Worm (Caenorhabditis elegans) whole organism, L1 larva: ENCODE results near the gene C55A6.1.

ENCODE experiments used
- Y116A8C.19 ChIP-seq: sonication (generic microtip); optimal IDR thresholded peaks from 2 replicates; lab custom pipeline; 2016; ENCODE audit warnings: missing compliant biosample characterization, missing genetic modification characterization, borderline replicate concordance
- alr-1 ChIP-seq: fragments of 200-800 bp; sonication (Bioruptor generic); optimal IDR thresholded peaks from 2 replicates; lab custom pipeline; 2018; ENCODE audit warnings: borderline replicate concordance, mild to moderate bottlenecking, missing genetic modification characterization, missing compliant biosample characterization
- ama-1 ChIP-seq: fragments of 150-350 bp; optimal IDR thresholded peaks from 2 replicates; lab custom pipeline; 2014
- ceh-63 ChIP-seq: fragments of 200-800 bp; sonication (Bioruptor generic); optimal IDR thresholded peaks from 2 replicates; lab custom pipeline; 2018; ENCODE audit warnings: mild to moderate bottlenecking, missing genetic modification characterization, missing compliant biosample characterization
- ceh-8 ChIP-seq: fragments of 200-800 bp; sonication (Bioruptor generic); optimal IDR thresholded peaks from 2 replicates; lab custom pipeline; 2018; ENCODE audit warnings: mild to moderate bottlenecking, missing genetic modification characterization, moderate library complexity, missing compliant biosample characterization
- ceh-90 ChIP-seq: sonication (generic microtip); optimal IDR thresholded peaks from 2 replicates; lab custom pipeline; 2016; ENCODE audit warnings: missing genetic modification characterization, missing compliant biosample characterization
- ces-1 ChIP-seq: fragments of 150-350 bp; optimal IDR thresholded peaks from 2 replicates; lab custom pipeline; 2014; ENCODE audit warnings: missing biosample characterization, missing genetic modification reagents, missing genetic modification characterization
- efl-1 ChIP-seq, 4 experiments: fragments of 150-350 bp; optimal IDR thresholded peaks in 3 of 4; peaks in 1 of 4; 1 replicate in 1 of 4; 2 replicates in 3 of 4; lab custom pipeline; 2014; ENCODE audit warnings: missing biosample characterization in 2 of 4, missing genetic modification characterization in 2 of 4, missing genetic modification reagents in 2 of 4
- egl-13 ChIP-seq: sonication (generic microtip); optimal IDR thresholded peaks from 2 replicates; lab custom pipeline; 2016; ENCODE audit warnings: missing genotype, missing genetic modification reagents, missing genetic modification characterization, missing compliant biosample characterization
- egl-27 ChIP-seq, 2 experiments: fragments of 150-350 bp in 1 of 2; sonication (generic microtip); optimal IDR thresholded peaks; 3 replicates each; lab custom pipeline; 2017 to 2018; ENCODE audit warnings: missing biosample characterization in 2 of 2, missing genetic modification characterization in 2 of 2, missing genetic modification reagents in 2 of 2
- ets-5 ChIP-seq: fragments of 200-800 bp; sonication (Bioruptor generic); IDR thresholded peaks from 2 replicates; pipeline ENCODE4 v1.3.6; 2022; ENCODE audit warnings: missing genetic modification characterization, missing compliant biosample characterization
- grh-1 ChIP-seq: fragments of 200-800 bp; sonication (Bioruptor generic); IDR thresholded peaks from 2 replicates; pipeline ENCODE4 v1.3.6; 2022; ENCODE audit warnings: missing genetic modification reagents, missing genetic modification characterization, missing compliant biosample characterization
- hlh-17 ChIP-seq: fragments of 200-800 bp; sonication (Bioruptor generic); optimal IDR thresholded peaks from 2 replicates; lab custom pipeline; 2018; ENCODE audit warnings: missing genetic modification characterization, mild to moderate bottlenecking, missing compliant biosample characterization, moderate library complexity, borderline replicate concordance
- hpl-2 ChIP-seq: fragments of 150-350 bp; optimal IDR thresholded peaks from 2 replicates; lab custom pipeline; 2014; ENCODE audit warnings: missing biosample characterization, missing genetic modification reagents, missing genetic modification characterization
- lin-14 ChIP-seq: fragments of 200-800 bp; sonication (Bioruptor generic); optimal IDR thresholded peaks from 2 replicates; lab custom pipeline; 2018; ENCODE audit warnings: mild to moderate bottlenecking, missing genetic modification characterization, moderate library complexity, missing compliant biosample characterization
- lin-35 ChIP-seq, 2 experiments: fragments of 150-350 bp; optimal IDR thresholded peaks; 2 replicates each; lab custom pipeline; 2014; ENCODE audit warnings: missing biosample characterization in 2 of 2, missing genetic modification characterization in 2 of 2, missing genetic modification reagents in 2 of 2
- lin-39 ChIP-seq: fragments of 150-350 bp; optimal IDR thresholded peaks from 2 replicates; lab custom pipeline; 2014; ENCODE audit warnings: missing biosample characterization, missing genetic modification reagents, missing genetic modification characterization
- mab-9 ChIP-seq: fragments of 200-800 bp; sonication (Bioruptor generic); IDR thresholded peaks from 2 replicates; pipeline ENCODE4 v1.3.6; 2022; ENCODE audit warnings: missing genetic modification reagents, missing genetic modification characterization, missing compliant biosample characterization
- mef-2 ChIP-seq: fragments of 150-350 bp; optimal IDR thresholded peaks from 2 replicates; lab custom pipeline; 2014; ENCODE audit warnings: missing biosample characterization, missing genetic modification characterization
- mep-1 ChIP-seq: fragments of 150-350 bp; optimal IDR thresholded peaks from 2 replicates; lab custom pipeline; 2014; ENCODE audit warnings: missing biosample characterization, missing genetic modification characterization
- nhr-12 ChIP-seq: sonication (generic microtip); optimal IDR thresholded peaks from 2 replicates; lab custom pipeline; 2017; ENCODE audit warnings: missing biosample characterization, missing genetic modification characterization
- nhr-20 ChIP-seq: sonication (generic microtip); optimal IDR thresholded peaks from 2 replicates; lab custom pipeline; 2016; ENCODE audit warnings: mild to moderate bottlenecking, missing genetic modification characterization, missing compliant biosample characterization
- nhr-237 ChIP-seq: fragments of 150-350 bp; optimal IDR thresholded peaks from 2 replicates; lab custom pipeline; 2014; ENCODE audit warnings: missing biosample characterization, missing genetic modification characterization
- nhr-47 ChIP-seq: sonication (generic microtip); optimal IDR thresholded peaks from 2 replicates; lab custom pipeline; 2016; ENCODE audit warnings: mild to moderate bottlenecking, missing genetic modification characterization, moderate library complexity, missing compliant biosample characterization
- nhr-71 ChIP-seq: sonication (generic microtip); optimal IDR thresholded peaks from 2 replicates; lab custom pipeline; 2016; ENCODE audit warnings: mild to moderate bottlenecking, missing genetic modification characterization, moderate library complexity, missing compliant biosample characterization
- nhr-76 ChIP-seq: sonication (generic microtip); optimal IDR thresholded peaks from 2 replicates; lab custom pipeline; 2017; ENCODE audit warnings: missing biosample characterization, missing genetic modification characterization
- nhr-84 ChIP-seq: sonication (generic microtip); optimal IDR thresholded peaks from 2 replicates; lab custom pipeline; 2017; ENCODE audit warnings: missing biosample characterization, missing genetic modification characterization
- nhr-85 ChIP-seq: sonication (generic microtip); peaks from one replicate; lab custom pipeline; 2016; ENCODE audit warnings: missing genetic modification characterization, inconsistent platforms, missing compliant biosample characterization
- nhr-90 ChIP-seq: sonication (generic microtip); optimal IDR thresholded peaks from 2 replicates; lab custom pipeline; 2016; ENCODE audit warnings: mild to moderate bottlenecking, missing genetic modification characterization, missing compliant biosample characterization; ENCODE audit not compliant: poor library complexity
- pax-3 ChIP-seq: fragments of 200-800 bp; sonication (Bioruptor generic); optimal IDR thresholded peaks from 2 replicates; lab custom pipeline; 2018; ENCODE audit warnings: mild to moderate bottlenecking, missing genetic modification characterization, moderate library complexity, missing compliant biosample characterization
- snpc-4 ChIP-seq: fragments of 150-350 bp; optimal IDR thresholded peaks from 2 replicates; lab custom pipeline; 2014; ENCODE audit warnings: missing biosample characterization, missing genetic modification characterization
- sox-4 ChIP-seq: sonication (generic microtip); optimal IDR thresholded peaks from 2 replicates; lab custom pipeline; 2016; ENCODE audit warnings: missing genetic modification characterization, missing compliant biosample characterization
- swsn-7 ChIP-seq: sonication (generic microtip); optimal IDR thresholded peaks from 2 replicates; lab custom pipeline; 2016; ENCODE audit warnings: missing genetic modification characterization, missing compliant biosample characterization
- tbx-2 ChIP-seq: sonication (generic microtip); optimal IDR thresholded peaks from 2 replicates; lab custom pipeline; 2016; ENCODE audit warnings: missing genetic modification characterization, missing compliant biosample characterization
- tlp-1 ChIP-seq: fragments of 150-350 bp; optimal IDR thresholded peaks from 2 replicates; lab custom pipeline; 2014; ENCODE audit warnings: missing biosample characterization, missing genetic modification characterization
- unc-130 ChIP-seq: fragments of 150-350 bp; optimal IDR thresholded peaks from 2 replicates; lab custom pipeline; 2017; ENCODE audit warnings: missing biosample characterization, missing genetic modification characterization, inconsistent platforms
- unc-62 ChIP-seq: fragments of 150-350 bp; optimal IDR thresholded peaks from 2 replicates; lab custom pipeline; 2014; ENCODE audit warnings: missing biosample characterization, missing genetic modification reagents, missing genetic modification characterization
- unc-86 ChIP-seq: sonication (generic microtip); optimal IDR thresholded peaks from 2 replicates; lab custom pipeline; 2016; ENCODE audit warnings: missing genetic modification characterization, missing compliant biosample characterization
- unc-98 ChIP-seq: fragments of 200-800 bp; sonication (Bioruptor generic); IDR thresholded peaks from 2 replicates; pipeline ENCODE4 v1.3.6; 2022; ENCODE audit warnings: missing genetic modification characterization, missing compliant biosample characterization

The C55A6.1 gene

ce11 chrV:11521448-11521847, 16.7 kb upstream of the C55A6.1 start, which contains the start of gene pafo-1 (continued):
- TF ChIP-seq ceh-63 (GFP tag; lab: Kevin White, UChicago) (no peak), nhr-90 (tag; lab: Kevin White, UChicago) (peak; percentile 93), hlh-17 (GFP tag; lab: Kevin White, UChicago) (no peak), tbx-2 (tag; lab: Kevin White, UChicago) (peak; percentile 92), lin-39 (peak; percentile 91), efl-1 (optimal IDR thresholded peaks at IDR 0.05; lab: Kevin White, UChicago) (peak; percentile 98 to 99), efl-1 (GFP tag; optimal IDR thresholded peaks at IDR 0.05 in 1 of 2; lab: Kevin White, UChicago) (peak; percentile 99 to 100), mab-9 (peak; percentile 67), lin-14 (peak; percentile 84), nhr-84 (tag; lab: Kevin White, UChicago) (no peak), ceh-90 (tag; lab: Kevin White, UChicago) (peak; percentile 36), egl-13 (tag; lab: Kevin White, UChicago) (peak; percentile 77), nhr-71 (peak; percentile 95), alr-1 (tag; lab: Kevin White, UChicago) (no peak), tlp-1 (tag; lab: Kevin White, UChicago) (no peak), egl-27 (tag; optimal IDR thresholded peaks at IDR 0.05; lab: Kevin White, UChicago) (peak in 1 of 2 experiments; percentile 43), mef-2 (peak; percentile 65), nhr-12 (no peak), lin-35 (GFP tag; optimal IDR thresholded peaks at IDR 0.05; lab: Kevin White, UChicago) (peak; percentile 99), sox-4 (tag; lab: Kevin White, UChicago) (peak; percentile 81), snpc-4 (tag; lab: Kevin White, UChicago) (peak; percentile 83), unc-130 (tag; lab: Kevin White, UChicago) (peak; percentile 91), swsn-7 (tag; lab: Kevin White, UChicago) (peak; percentile 90), ces-1 (GFP tag; lab: Kevin White, UChicago) (no peak), unc-62 (no peak), ceh-8 (peak; percentile 92), hpl-2 (GFP tag; lab: Kevin White, UChicago) (no peak), ama-1 (lab: Kevin White, UChicago) (peak; percentile 13), unc-86 (tag; lab: Kevin White, UChicago) (peak; percentile 89), nhr-237 (tag; lab: Kevin White, UChicago) (peak; percentile 35), pax-3 (peak; percentile 62), grh-1 (peak; percentile 93)

ce11 chrV:11520215-11520614, 15.4 kb upstream of the C55A6.1 start, which contains the start of the genes C55A6.11 and C55A6.7:
TSS of gene C55A6.11 (plus strand) at chrV:11520515.
TSS of gene C55A6.7 (minus strand) at chrV:11520530.
- no peak for TF ChIP-seq tlp-1 (tag; lab: Kevin White, UChicago)
- TF ChIP-seq mep-1 (tag; lab: Kevin White, UChicago), result no peak
- no peak for TF ChIP-seq nhr-85 (tag; lab: Kevin White, UChicago)
- TF ChIP-seq ets-5 (GFP tag; lab: Robert Waterston, UW), result no peak
- TF ChIP-seq ceh-90 (tag; lab: Kevin White, UChicago), result no peak
- TF ChIP-seq nhr-76, result no peak

ce11 chrV:11517789-11518188, 13.0 kb upstream of the C55A6.1 start, which contains the start of gene C55A6.4:
TSS of gene C55A6.4 (minus strand) at chrV:11517889.
- TF ChIP-seq unc-98 (no peak), nhr-47 (no peak), unc-86 (tag; lab: Kevin White, UChicago) (no peak), unc-62 (no peak), ceh-8 (no peak), Y116A8C.19 (tag; lab: Kevin White, UChicago) (no peak), lin-14 (no peak), lin-39 (no peak), nhr-20 (tag; lab: Kevin White, UChicago) (no peak)
